Worm (Caenorhabditis elegans) whole organism, late embryonic: ENCODE data around the gene nhr-34.

ENCODE experiments used
- K09A11.1 ChIP-seq: sonication (generic microtip); optimal IDR thresholded peaks from 2 replicates; lab custom pipeline; 2017; ENCODE audit warnings: antibody characterized with exemption, mild to moderate bottlenecking, missing genetic modification characterization, missing compliant biosample characterization; ENCODE audit not compliant: insufficient read depth
- T23F11.4 ChIP-seq: fragments of 200-800 bp; sonication (Bioruptor generic); optimal IDR thresholded peaks from 2 replicates; lab custom pipeline; 2018; ENCODE audit warnings: mild to moderate bottlenecking, missing genetic modification characterization, missing compliant biosample characterization
- Y22D7AL.16 ChIP-seq: sonication (generic microtip); optimal IDR thresholded peaks from 2 replicates; lab custom pipeline; 2016; ENCODE audit warnings: missing genetic modification characterization, missing compliant biosample characterization
- ama-1 ChIP-seq: fragments of 150-350 bp; optimal IDR thresholded peaks from 2 replicates; lab custom pipeline; 2014
- ceh-18 ChIP-seq: sonication (generic microtip); optimal IDR thresholded peaks from 2 replicates; lab custom pipeline; 2016; ENCODE audit warnings: missing genetic modification characterization, missing compliant biosample characterization
- ceh-22 ChIP-seq: sonication (generic microtip); optimal IDR thresholded peaks from 2 replicates; lab custom pipeline; 2017; ENCODE audit warnings: missing biosample characterization, missing genetic modification characterization
- ceh-24 ChIP-seq: sonication (generic microtip); optimal IDR thresholded peaks from 2 replicates; lab custom pipeline; 2016; ENCODE audit warnings: mild to moderate bottlenecking, missing genetic modification characterization, missing compliant biosample characterization
- ceh-30 ChIP-seq: fragments of 150-350 bp; optimal IDR thresholded peaks from 2 replicates; lab custom pipeline; 2014; ENCODE audit warnings: missing biosample characterization, missing genetic modification characterization
- ceh-31 ChIP-seq: sonication (generic microtip); optimal IDR thresholded peaks from 2 replicates; lab custom pipeline; 2016; ENCODE audit warnings: missing genetic modification characterization, missing compliant biosample characterization
- ceh-6 ChIP-seq: fragments of 200-800 bp; sonication (Bioruptor generic); optimal IDR thresholded peaks from 2 replicates; lab custom pipeline; 2018; ENCODE audit warnings: mild to moderate bottlenecking, missing genetic modification characterization, missing compliant biosample characterization
- ceh-9 ChIP-seq: sonication (generic microtip); optimal IDR thresholded peaks from 2 replicates; lab custom pipeline; 2016; ENCODE audit warnings: mild to moderate bottlenecking, missing genetic modification characterization, inconsistent platforms, missing compliant biosample characterization
- che-1 ChIP-seq: sonication (generic microtip); optimal IDR thresholded peaks from 2 replicates; lab custom pipeline; 2016; ENCODE audit warnings: mild to moderate bottlenecking, missing genetic modification characterization, missing compliant biosample characterization
- dve-1 ChIP-seq: sonication (generic microtip); optimal IDR thresholded peaks from 2 replicates; lab custom pipeline; 2017; ENCODE audit warnings: antibody characterized with exemption, mild to moderate bottlenecking, missing genetic modification characterization, missing compliant biosample characterization
- elt-2 ChIP-seq: sonication (generic microtip); optimal IDR thresholded peaks from 2 replicates; lab custom pipeline; 2016; ENCODE audit warnings: missing genetic modification reagents, missing genetic modification characterization, missing compliant biosample characterization
- eyg-1 ChIP-seq: sonication (generic microtip); optimal IDR thresholded peaks from 2 replicates; lab custom pipeline; 2016; ENCODE audit warnings: missing genotype, missing genetic modification characterization, missing compliant biosample characterization
- fax-1 ChIP-seq: sonication (generic microtip); optimal IDR thresholded peaks from 2 replicates; lab custom pipeline; 2016; ENCODE audit warnings: missing genotype, missing genetic modification characterization, missing compliant biosample characterization
- hlh-13 ChIP-seq: fragments of 200-800 bp; sonication (Bioruptor generic); optimal IDR thresholded peaks from 2 replicates; lab custom pipeline; 2018; ENCODE audit warnings: mild to moderate bottlenecking, missing genetic modification characterization, missing compliant biosample characterization
- hlh-15 ChIP-seq: sonication (generic microtip); optimal IDR thresholded peaks from 2 replicates; lab custom pipeline; 2016; ENCODE audit warnings: missing genetic modification characterization, missing compliant biosample characterization
- hlh-30 ChIP-seq: sonication (generic microtip); optimal IDR thresholded peaks from 2 replicates; lab custom pipeline; 2017; ENCODE audit warnings: antibody characterized with exemption, missing genetic modification characterization, missing compliant biosample characterization; ENCODE audit not compliant: insufficient read depth
- hlh-6 ChIP-seq: sonication (generic microtip); optimal IDR thresholded peaks from 2 replicates; lab custom pipeline; 2016; ENCODE audit warnings: missing genotype, missing genetic modification characterization, missing compliant biosample characterization
- hlh-8 ChIP-seq: sonication (generic microtip); optimal IDR thresholded peaks from 2 replicates; lab custom pipeline; 2016; ENCODE audit warnings: missing genotype, missing genetic modification characterization, missing compliant biosample characterization
- lin-11 ChIP-seq: fragments of 200-800 bp; sonication (Bioruptor generic); optimal IDR thresholded peaks from 2 replicates; lab custom pipeline; 2018; ENCODE audit warnings: mild to moderate bottlenecking, missing genetic modification characterization, missing compliant biosample characterization
- madf-2 ChIP-seq: sonication (generic microtip); optimal IDR thresholded peaks from 2 replicates; lab custom pipeline; 2017; ENCODE audit warnings: missing genetic modification characterization, missing compliant biosample characterization
- mec-3 ChIP-seq: sonication (generic microtip); optimal IDR thresholded peaks from 2 replicates; lab custom pipeline; 2016; ENCODE audit warnings: borderline replicate concordance, missing genetic modification characterization, missing compliant biosample characterization
- nhr-232 ChIP-seq: sonication (generic microtip); optimal IDR thresholded peaks from 2 replicates; lab custom pipeline; 2016; ENCODE audit warnings: missing genetic modification characterization, missing compliant biosample characterization
- npax-4 ChIP-seq: sonication (generic microtip); optimal IDR thresholded peaks from 2 replicates; lab custom pipeline; 2016; ENCODE audit warnings: missing genetic modification characterization, missing compliant biosample characterization
- pat-9 ChIP-seq: fragments of 200-800 bp; sonication (Bioruptor generic); optimal IDR thresholded peaks from 2 replicates; lab custom pipeline; 2018; ENCODE audit warnings: mild to moderate bottlenecking, missing genetic modification characterization, moderate library complexity, missing compliant biosample characterization
- pax-1 ChIP-seq: fragments of 150-350 bp; optimal IDR thresholded peaks from 2 replicates; lab custom pipeline; 2014; ENCODE audit warnings: missing biosample characterization, missing genetic modification characterization
- pha-2 ChIP-seq: sonication (generic microtip); optimal IDR thresholded peaks from 2 replicates; lab custom pipeline; 2017; ENCODE audit warnings: mild to moderate bottlenecking, missing genetic modification characterization, missing compliant biosample characterization
- pha-4 ChIP-seq: fragments of 150-350 bp; optimal IDR thresholded peaks from 2 replicates; lab custom pipeline; 2018; ENCODE audit warnings: missing biosample characterization, missing genetic modification reagents, missing genetic modification characterization
- sox-2 ChIP-seq: fragments of 200-800 bp; sonication (Bioruptor generic); IDR thresholded peaks from 2 replicates; pipeline ENCODE4 v1.3.6; 2022; ENCODE audit warnings: missing genetic modification reagents, missing genetic modification characterization, missing compliant biosample characterization
- sox-4 ChIP-seq: sonication (generic microtip); optimal IDR thresholded peaks from 2 replicates; lab custom pipeline; 2017; ENCODE audit warnings: mild to moderate bottlenecking, missing genetic modification characterization, inconsistent platforms, missing compliant biosample characterization
- tbx-2 ChIP-seq: sonication (generic microtip); optimal IDR thresholded peaks from 2 replicates; lab custom pipeline; 2016; ENCODE audit warnings: missing genetic modification characterization, missing compliant biosample characterization
- tbx-7 ChIP-seq: sonication (generic microtip); optimal IDR thresholded peaks from 2 replicates; lab custom pipeline; 2016; ENCODE audit warnings: missing genotype, missing genetic modification characterization, missing compliant biosample characterization
- unc-3 ChIP-seq, 2 experiments: fragments of 200-800 bp in 1 of 2; sonication (Bioruptor generic) in 1 of 2; sonication (generic microtip) in 1 of 2; conservative IDR thresholded peaks in 1 of 2; optimal IDR thresholded peaks in 1 of 2; 2 replicates each; pipeline versions ENCODE4 v1.3.6 to Lab custom; 2016 to 2022; ENCODE audit warnings: missing compliant biosample characterization in 2 of 2, missing genetic modification characterization in 2 of 2, missing genetic modification reagents in 1 of 2
- unc-42 ChIP-seq: sonication (generic microtip); optimal IDR thresholded peaks from 2 replicates; lab custom pipeline; 2016; ENCODE audit warnings: missing genotype, missing genetic modification characterization, missing compliant biosample characterization
- ztf-16 ChIP-seq: sonication (generic microtip); optimal IDR thresholded peaks from 2 replicates; lab custom pipeline; 2017; ENCODE audit warnings: missing genetic modification characterization, missing compliant biosample characterization

The nhr-34 gene

ce11 chrIV:9677226-9677992 is 1.9 kb upstream of the nhr-34 start:
- TF ChIP-seq ceh-31 (peak; percentile 53), elt-2 (peak; percentile 71), che-1 (tag; lab: Kevin White, UChicago) (no peak), ceh-18 (tag; lab: Kevin White, UChicago) (peak; percentile 7), hlh-30 (tag; lab: Kevin White, UChicago) (peak; percentile 45), unc-42 (tag; lab: Kevin White, UChicago) (peak; percentile 88), tbx-7 (tag; lab: Kevin White, UChicago) (no peak), sox-2 (GFP tag; lab: Robert Waterston, UW) (no peak)

ce11 chrIV:9676535-9676934 is 1.1 kb upstream of the nhr-34 start:
- no peak for TF ChIP-seq unc-3 (GFP tag; conservative IDR thresholded peaks at IDR 0.05; lab: Robert Waterston, UW)
- no peak for TF ChIP-seq unc-3 (tag; optimal IDR thresholded peaks at IDR 0.05; lab: Kevin White, UChicago)
- TF ChIP-seq T23F11.4 (GFP tag; lab: Kevin White, UChicago) = no peak
- no peak for TF ChIP-seq madf-2
- no peak for TF ChIP-seq Y22D7AL.16 (tag; lab: Kevin White, UChicago)
- TF ChIP-seq pha-4 (tag; lab: Kevin White, UChicago) = no peak
- peak; percentile 34 for TF ChIP-seq elt-2
- TF ChIP-seq, all 69 proteins: peak for 1

- TF ChIP-seq ceh-30 (tag; lab: Kevin White, UChicago) = no peak
- no peak for TF ChIP-seq mec-3 (tag; lab: Kevin White, UChicago)
- no peak for TF ChIP-seq ceh-24 (tag; lab: Kevin White, UChicago)
- TF ChIP-seq ceh-6 = no peak
- TF ChIP-seq K09A11.1 = no peak
- TF ChIP-seq hlh-8 (tag; lab: Kevin White, UChicago) = no peak
- no peak for TF ChIP-seq fax-1 (tag; lab: Kevin White, UChicago)
- no peak for TF ChIP-seq T23F11.4 (GFP tag; lab: Kevin White, UChicago)
- TF ChIP-seq sox-4 = no peak
- TF ChIP-seq sox-2 (GFP tag; lab: Robert Waterston, UW) = no peak
- TF ChIP-seq tbx-2 (tag; lab: Kevin White, UChicago) = no peak
- no peak for TF ChIP-seq ztf-16 (tag; lab: Kevin White, UChicago)
- TF ChIP-seq elt-2 = no peak
- no peak for TF ChIP-seq pat-9
- TF ChIP-seq eyg-1 (tag; lab: Kevin White, UChicago) = no peak
- TF ChIP-seq hlh-13 (GFP tag; lab: Kevin White, UChicago) = no peak
- TF ChIP-seq unc-42 (tag; lab: Kevin White, UChicago) = no peak
- TF ChIP-seq pha-2 (tag; lab: Kevin White, UChicago) = no peak
- TF ChIP-seq pax-1 (tag; lab: Kevin White, UChicago) = no peak
- no peak for TF ChIP-seq lin-11 (tag; lab: Kevin White, UChicago)
Measured at ce11 chrIV:9673683-9674336, 1.7 kb downstream of the nhr-34 start.

- no peak for TF ChIP-seq hlh-15
- no peak for TF ChIP-seq K09A11.1
- no peak for TF ChIP-seq ama-1 (lab: Kevin White, UChicago)
- no peak for TF ChIP-seq ceh-9
- TF ChIP-seq nhr-232 = no peak
- TF ChIP-seq hlh-13 (GFP tag; lab: Kevin White, UChicago) = no peak
- no peak for TF ChIP-seq hlh-8 (tag; lab: Kevin White, UChicago)
- TF ChIP-seq npax-4 (tag; lab: Kevin White, UChicago) = no peak
- TF ChIP-seq ceh-22 = no peak
- TF ChIP-seq T23F11.4 (GFP tag; lab: Kevin White, UChicago) = no peak
- TF ChIP-seq mec-3 (tag; lab: Kevin White, UChicago) = no peak
- no peak for TF ChIP-seq hlh-6 (tag; lab: Kevin White, UChicago)
- no peak for TF ChIP-seq unc-3 (GFP tag; conservative IDR thresholded peaks at IDR 0.05; lab: Robert Waterston, UW)
- no peak for TF ChIP-seq unc-3 (tag; optimal IDR thresholded peaks at IDR 0.05; lab: Kevin White, UChicago)
- TF ChIP-seq dve-1 (tag; lab: Kevin White, UChicago) = no peak
- TF ChIP-seq sox-4 = no peak
- TF ChIP-seq madf-2 = no peak
Measured at ce11 chrIV:9673206-9673605, 2.3 kb downstream of the nhr-34 start.
